Fruit fly (Drosophila melanogaster) whole organism, wandering third instar larva: ENCODE measurements around the gene CG5435.

Experiments used
- Abd-B ChIP-seq: fragments of >200 bp; optimal IDR thresholded peaks from 2 replicates; lab custom pipeline; 2017; ENCODE audit warnings: missing biosample characterization, missing genetic modification characterization
- CG32264 ChIP-seq: fragments of 200-800 bp; sonication (Bioruptor generic); optimal IDR thresholded peaks from 2 replicates; lab custom pipeline; 2016; ENCODE audit warnings: missing biosample characterization, missing genetic modification characterization
- CG9705 ChIP-seq: fragments of 200-800 bp; sonication (Bioruptor generic); optimal IDR thresholded peaks from 2 replicates; lab custom pipeline; 2018; ENCODE audit warnings: missing biosample characterization, mild to moderate bottlenecking, missing genetic modification characterization
- CrebA ChIP-seq: fragments of 200-800 bp; sonication (Bioruptor generic); optimal IDR thresholded peaks from 2 replicates; lab custom pipeline; 2016; ENCODE audit warnings: missing biosample characterization, mild to moderate bottlenecking, missing genetic modification characterization, borderline replicate concordance
- Dfd ChIP-seq: fragments of >200 bp; optimal IDR thresholded peaks from 2 replicates; lab custom pipeline; 2017; ENCODE audit warnings: missing biosample characterization, missing genetic modification characterization
- Dif ChIP-seq: fragments of 200-275, 200-300 bp; sonication (Bioruptor generic); optimal IDR thresholded peaks from 2 replicates; lab custom pipeline; 2018; ENCODE audit warnings: missing biosample characterization, missing genetic modification characterization; ENCODE audit not compliant: partially characterized antibody
- GATAd ChIP-seq: sonication (Bioruptor generic); optimal IDR thresholded peaks from 2 replicates; lab custom pipeline; 2016; ENCODE audit warnings: missing biosample characterization, missing genetic modification characterization
- HLH106 ChIP-seq: fragments of 200-800 bp; optimal IDR thresholded peaks from 3 replicates; lab custom pipeline; 2019; ENCODE audit warnings: missing biosample characterization, mild to moderate bottlenecking, missing genetic modification characterization, moderate library complexity
- Hnf4 ChIP-seq: fragments of 200-800 bp; sonication (Bioruptor generic); optimal IDR thresholded peaks from 2 replicates; lab custom pipeline; 2016; ENCODE audit warnings: missing biosample characterization, mild to moderate bottlenecking, missing genetic modification characterization
- Hr78 ChIP-seq: fragments of >200 bp; optimal IDR thresholded peaks from 2 replicates; lab custom pipeline; 2017; ENCODE audit warnings: missing biosample characterization, missing genetic modification characterization
- Hr83 ChIP-seq: fragments of 200-300 bp; sonication (Bioruptor generic); optimal IDR thresholded peaks from 2 replicates; lab custom pipeline; 2016; ENCODE audit warnings: missing biosample characterization, mild to moderate bottlenecking, missing genetic modification characterization, moderate library complexity; ENCODE audit not compliant: poor library complexity, severe bottlenecking
- Jra ChIP-seq: sonication (Bioruptor generic); optimal IDR thresholded peaks from 2 replicates; lab custom pipeline; 2016; ENCODE audit warnings: missing biosample characterization, missing genetic modification characterization
- Mio ChIP-seq: sonication (Bioruptor generic); optimal IDR thresholded peaks from 2 replicates; lab custom pipeline; 2016; ENCODE audit warnings: missing biosample characterization, missing genetic modification characterization
- Myc ChIP-seq: fragments of >200 bp; optimal IDR thresholded peaks from 2 replicates; lab custom pipeline; 2017
- N ChIP-seq: fragments of >200 bp; optimal IDR thresholded peaks from 2 replicates; lab custom pipeline; 2018; ENCODE audit warnings: missing biosample characterization, missing external identifiers, missing genetic modification characterization
- OdsH ChIP-seq: fragments of 200-800 bp; sonication (Bioruptor generic); optimal IDR thresholded peaks from 2 replicates; lab custom pipeline; 2016; ENCODE audit warnings: missing biosample characterization, mild to moderate bottlenecking, missing genetic modification characterization
- Rel ChIP-seq, 2 experiments: fragments of 200-800 bp; sonication (Bioruptor generic) in 1 of 2; optimal IDR thresholded peaks; 2 replicates in 1 of 2; 3 replicates in 1 of 2; lab custom pipeline; 2016 to 2019; ENCODE audit warnings: mild to moderate bottlenecking in 2 of 2, missing biosample characterization in 2 of 2, missing genetic modification characterization in 2 of 2, moderate library complexity in 1 of 2
- Sp1 ChIP-seq: fragments of 200-800 bp; sonication (Bioruptor generic); optimal IDR thresholded peaks from 3 replicates; lab custom pipeline; 2019; ENCODE audit warnings: missing biosample characterization, mild to moderate bottlenecking, missing genetic modification characterization, moderate library complexity
- Vsx2 ChIP-seq: fragments of 200-300, 225-300 bp; sonication (Bioruptor generic); optimal IDR thresholded peaks from 2 replicates; lab custom pipeline; 2018; ENCODE audit warnings: missing biosample characterization, missing genetic modification characterization; ENCODE audit not compliant: partially characterized antibody
- br ChIP-seq: fragments of 200-800 bp; sonication (Bioruptor generic); optimal IDR thresholded peaks from 2 replicates; lab custom pipeline; 2016; ENCODE audit warnings: missing biosample characterization, missing genetic modification characterization
- brk ChIP-seq: fragments of 200-800 bp; sonication (Bioruptor generic); optimal IDR thresholded peaks from 2 replicates; lab custom pipeline; 2016; ENCODE audit warnings: missing biosample characterization, mild to moderate bottlenecking, missing genetic modification characterization
- dl ChIP-seq, 2 experiments: fragments of 175-275, 200-275 bp in 1 of 2; fragments of 200-275 bp in 1 of 2; sonication (Bioruptor generic); optimal IDR thresholded peaks; lab custom pipeline; 2018; ENCODE audit warnings: mild to moderate bottlenecking in 2 of 2, missing biosample characterization in 2 of 2, missing genetic modification characterization in 2 of 2, moderate library complexity in 2 of 2; ENCODE audit not compliant: partially characterized antibody in 2 of 2, insufficient read depth in 1 of 2
- dmrt93B ChIP-seq: fragments of 200-800 bp; sonication (Bioruptor generic); optimal IDR thresholded peaks from 2 replicates; lab custom pipeline; 2018; ENCODE audit warnings: missing biosample characterization, mild to moderate bottlenecking, missing genetic modification characterization
- dsf ChIP-seq: sonication (Bioruptor generic); optimal IDR thresholded peaks from 2 replicates; lab custom pipeline; 2016; ENCODE audit warnings: missing biosample characterization, missing genetic modification characterization, borderline replicate concordance
- ey ChIP-seq: fragments of 200-800 bp; sonication (Bioruptor generic); optimal IDR thresholded peaks from 2 replicates; lab custom pipeline; 2016; ENCODE audit warnings: missing biosample characterization, missing genetic modification characterization
- foxo ChIP-seq, 2 experiments: fragments of 200-800 bp; sonication (Bioruptor generic); optimal IDR thresholded peaks; 2 replicates in 1 of 2; 3 replicates in 1 of 2; lab custom pipeline; 2016 to 2017; ENCODE audit warnings: missing biosample characterization in 2 of 2, missing genetic modification characterization in 2 of 2
- jim ChIP-seq: fragments of 175-275, 200-325 bp; sonication (Bioruptor generic); optimal IDR thresholded peaks from 2 replicates; lab custom pipeline; 2016; ENCODE audit warnings: missing biosample characterization, mild to moderate bottlenecking, missing genetic modification characterization
- lola ChIP-seq: fragments of >200 bp; optimal IDR thresholded peaks from 2 replicates; lab custom pipeline; 2017; ENCODE audit warnings: missing biosample characterization, missing genetic modification characterization
- psq ChIP-seq: fragments of 200-800 bp; sonication (Bioruptor generic); optimal IDR thresholded peaks from 3 replicates; lab custom pipeline; 2017; ENCODE audit warnings: missing biosample characterization, mild to moderate bottlenecking, missing genetic modification characterization, moderate library complexity
- rgr ChIP-seq: fragments of 200-800 bp; sonication (Bioruptor generic); optimal IDR thresholded peaks from 3 replicates; lab custom pipeline; 2016; ENCODE audit warnings: missing biosample characterization, mild to moderate bottlenecking, missing genetic modification characterization
- sage ChIP-seq: fragments of 200-800 bp; sonication (Bioruptor generic); optimal IDR thresholded peaks from 2 replicates; lab custom pipeline; 2016; ENCODE audit warnings: missing biosample characterization, mild to moderate bottlenecking, missing genetic modification characterization
- sv ChIP-seq: fragments of 200-800 bp; sonication (Bioruptor generic); optimal IDR thresholded peaks from 3 replicates; lab custom pipeline; 2016; ENCODE audit warnings: missing biosample characterization, missing genetic modification characterization
- tai ChIP-seq: sonication (Bioruptor generic); optimal IDR thresholded peaks from 2 replicates; lab custom pipeline; 2016; ENCODE audit warnings: missing biosample characterization, missing genetic modification characterization
- usp ChIP-seq: fragments of >200 bp; optimal IDR thresholded peaks from 2 replicates; lab custom pipeline; 2017; ENCODE audit warnings: missing biosample characterization, missing genetic modification characterization
- woc ChIP-seq: sonication (Bioruptor generic); optimal IDR thresholded peaks from 2 replicates; lab custom pipeline; 2016; ENCODE audit warnings: missing biosample characterization, mild to moderate bottlenecking, missing genetic modification characterization

CG5435 gene

dm6 chr2L:12435976-12436771, 5.5 kb upstream of the CG5435 start:
- no peak for TF ChIP-seq Sp1 (GFP tag; lab: Kevin White, UChicago)
- no peak for TF ChIP-seq dsf (GFP tag; lab: Kevin White, UChicago)
- TF ChIP-seq Hr78 (GFP tag; lab: Kevin White, UChicago): no peak
- no peak for TF ChIP-seq CrebA (GFP tag; lab: Kevin White, UChicago)
- TF ChIP-seq rgr (GFP tag; lab: Kevin White, UChicago): peak; percentile 27
- TF ChIP-seq Hnf4 (GFP tag; lab: Kevin White, UChicago): no peak
- TF ChIP-seq HLH106 (tag; lab: Kevin White, UChicago): no peak
- no peak for TF ChIP-seq CG9705 (GFP tag; lab: Kevin White, UChicago)
- TF ChIP-seq jim (GFP tag; lab: Kevin White, UChicago): no peak
- no peak for TF ChIP-seq Jra (GFP tag; lab: Kevin White, UChicago)
- no peak for TF ChIP-seq sv (GFP tag; lab: Kevin White, UChicago)
- no peak for TF ChIP-seq dl (GFP tag; optimal IDR thresholded peaks at IDR 0.05; lab: Kevin White, UChicago; ENCODE audit: insufficient read depth in 1 of 2, partially characterized antibody in 2 of 2)
- TF ChIP-seq sage (GFP tag; lab: Kevin White, UChicago): no peak
- TF ChIP-seq OdsH (GFP tag; lab: Kevin White, UChicago): no peak
- TF ChIP-seq Myc (lab: Kevin White, UChicago): peak; percentile 70
- no peak for TF ChIP-seq Mio (GFP tag; lab: Kevin White, UChicago)
- no peak for TF ChIP-seq Rel (GFP tag; optimal IDR thresholded peaks at IDR 0.05; lab: Kevin White, UChicago)
- peak; percentile 45 for TF ChIP-seq Rel (tag; optimal IDR thresholded peaks at IDR 0.05; lab: Kevin White, UChicago)
- no peak for TF ChIP-seq ey (GFP tag; lab: Kevin White, UChicago)
- peak; percentile 77 for TF ChIP-seq woc (GFP tag; lab: Kevin White, UChicago)
- peak; percentile 98 for TF ChIP-seq psq (GFP tag; lab: Kevin White, UChicago)
- TF ChIP-seq GATAd (GFP tag; lab: Kevin White, UChicago): no peak
- TF ChIP-seq lola (GFP tag; lab: Kevin White, UChicago): no peak
- no peak for TF ChIP-seq Vsx2 (GFP tag; lab: Kevin White, UChicago)
- TF ChIP-seq N (GFP tag; lab: Kevin White, UChicago): no peak
- TF ChIP-seq usp (GFP tag; lab: Kevin White, UChicago): no peak
- TF ChIP-seq Hr83 (GFP tag; lab: Kevin White, UChicago): peak; percentile 34
- no peak for TF ChIP-seq Dfd (GFP tag; lab: Kevin White, UChicago)
- TF ChIP-seq dmrt93B (GFP tag; lab: Kevin White, UChicago): no peak
- no peak for TF ChIP-seq CG32264 (GFP tag; lab: Kevin White, UChicago)
- no peak for TF ChIP-seq Abd-B (GFP tag; lab: Kevin White, UChicago)
- TF ChIP-seq br: no peak
- TF ChIP-seq brk (GFP tag; lab: Kevin White, UChicago): no peak
- TF ChIP-seq tai (GFP tag; lab: Kevin White, UChicago): no peak
- TF ChIP-seq foxo (GFP tag; optimal IDR thresholded peaks at IDR 0.05; lab: Kevin White, UChicago): no peak
- TF ChIP-seq, all 38 proteins: peak for 6

dm6 chr2L:12435428-12435827, 4.7 kb upstream of the CG5435 start:
- TF ChIP-seq Vsx2 (GFP tag; lab: Kevin White, UChicago) (no peak), Rel (GFP tag; optimal IDR thresholded peaks at IDR 0.05; lab: Kevin White, UChicago) (no peak), Rel (tag; optimal IDR thresholded peaks at IDR 0.05; lab: Kevin White, UChicago) (peak; percentile 93)
- TF ChIP-seq, all 38 proteins: peak for 1

dm6 chr2L:12434535-12434938, 3.8 kb upstream of the CG5435 start, which contains the start of gene SC35:
Gene SC35, minus strand, starts transcription at chr2L:12434665.
- TF ChIP-seq jim (GFP tag; lab: Kevin White, UChicago): peak; percentile 4
- TF ChIP-seq usp (GFP tag; lab: Kevin White, UChicago): no peak
- peak; percentile 2 for TF ChIP-seq Dif
- TF ChIP-seq Rel (GFP tag; optimal IDR thresholded peaks at IDR 0.05; lab: Kevin White, UChicago): no peak
- TF ChIP-seq Rel (tag; optimal IDR thresholded peaks at IDR 0.05; lab: Kevin White, UChicago): peak; percentile 91
- peak; percentile 19 to 43 for TF ChIP-seq dl (GFP tag; optimal IDR thresholded peaks at IDR 0.05; lab: Kevin White, UChicago; ENCODE audit: insufficient read depth in 1 of 2, partially characterized antibody in 2 of 2)
- TF ChIP-seq Hr83 (GFP tag; lab: Kevin White, UChicago): peak; percentile 60
- TF ChIP-seq dsf (GFP tag; lab: Kevin White, UChicago): no peak
- peak; percentile 52 for TF ChIP-seq Myc (lab: Kevin White, UChicago)
- no peak for TF ChIP-seq sv (GFP tag; lab: Kevin White, UChicago)
- peak; percentile 37 for TF ChIP-seq psq (GFP tag; lab: Kevin White, UChicago)
